Fruit fly (Drosophila melanogaster): ENCODE measurements around the gene CG33764.

DNA sequence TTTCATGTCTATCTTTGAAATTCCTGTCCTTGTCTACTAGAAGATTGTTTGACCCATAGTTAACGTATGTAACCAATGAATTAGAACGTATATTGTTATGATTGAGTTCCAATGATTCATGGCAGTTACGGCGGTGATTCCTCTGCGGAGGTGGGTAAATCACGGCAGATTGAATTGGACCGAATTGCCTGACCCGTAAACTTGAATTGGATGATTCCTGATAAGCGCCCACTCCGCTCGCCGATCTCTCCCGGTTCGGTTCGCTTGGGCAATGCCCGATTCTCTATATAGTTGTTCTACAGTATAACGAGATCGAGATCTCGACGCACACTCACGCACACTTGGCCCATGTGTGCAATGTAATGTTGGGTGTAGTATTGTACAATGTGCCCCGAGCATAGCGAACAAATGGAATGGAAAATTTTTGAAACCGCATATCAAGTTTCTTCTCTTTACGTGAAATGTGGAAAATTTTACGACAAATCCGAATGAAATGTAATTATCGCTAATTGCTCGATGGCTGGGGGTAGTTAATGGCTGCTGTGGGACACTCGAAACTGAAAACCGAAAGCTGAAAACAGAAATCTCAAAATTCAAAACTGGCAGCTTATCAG lies 35.8 kb downstream of the CG33764 start:
- TF ChIP-seq ttk (optimal IDR thresholded peaks at IDR 0.05), result no peak
- TF ChIP-seq Myc (optimal IDR thresholded peaks at IDR 0.05), result no peak

Data from Kc167 (cell line).